Fruit fly (Drosophila melanogaster) whole organism, prepupa: ENCODE measurements around the gene osp.
"Not testable (repeated sequence)": the region's sequence is repeated elsewhere in the genome, so short reads cannot be mapped to it uniquely, and the experiment has no call there.

Experiments used
- Blimp-1 ChIP-seq: fragments of 200-800 bp; sonication (Bioruptor generic); optimal IDR thresholded peaks from 3 replicates; lab custom pipeline; 2017; ENCODE audit warnings: missing biosample characterization, missing genetic modification characterization, mild to moderate bottlenecking, moderate library complexity, missing genetic modification reagents
- CG10669 ChIP-seq: fragments of 200-800 bp; sonication (Bioruptor generic); optimal IDR thresholded peaks from 3 replicates; lab custom pipeline; 2018; ENCODE audit warnings: missing biosample characterization, mild to moderate bottlenecking, missing genetic modification characterization, moderate library complexity
- CG11762 ChIP-seq: fragments of 200-800 bp; sonication (Bioruptor generic); optimal IDR thresholded peaks from 3 replicates; lab custom pipeline; 2016; ENCODE audit warnings: missing biosample characterization, missing genetic modification characterization; ENCODE audit not compliant: insufficient read depth
- CG1621 ChIP-seq: fragments of 200-800 bp; sonication (Bioruptor generic); optimal IDR thresholded peaks from 3 replicates; lab custom pipeline; 2018; ENCODE audit warnings: missing biosample characterization, mild to moderate bottlenecking, missing genetic modification characterization
- CG16779 ChIP-seq: fragments of 200-800 bp; sonication (Bioruptor generic); optimal IDR thresholded peaks from 3 replicates; lab custom pipeline; 2017; ENCODE audit warnings: missing biosample characterization, mild to moderate bottlenecking, missing genetic modification characterization
- CG3032 ChIP-seq: fragments of 200-800 bp; optimal IDR thresholded peaks from 2 replicates; lab custom pipeline; 2019; ENCODE audit warnings: missing biosample characterization, mild to moderate bottlenecking, missing genetic modification characterization, moderate library complexity
- CG31627 ChIP-seq: fragments of 200-800 bp; sonication (Bioruptor generic); optimal IDR thresholded peaks from 3 replicates; lab custom pipeline; 2016; ENCODE audit warnings: missing biosample characterization, missing genetic modification characterization
- CG32006 ChIP-seq: fragments of 200-800 bp; sonication (Bioruptor generic); optimal IDR thresholded peaks from 3 replicates; lab custom pipeline; 2017; ENCODE audit warnings: missing biosample characterization, mild to moderate bottlenecking, missing genetic modification characterization
- CG3919 ChIP-seq: fragments of 200-800 bp; sonication (Bioruptor generic); optimal IDR thresholded peaks from 3 replicates; lab custom pipeline; 2016; ENCODE audit warnings: missing biosample characterization, missing genetic modification characterization
- CG4318 ChIP-seq: fragments of 200-800 bp; sonication (Bioruptor generic); optimal IDR thresholded peaks from 3 replicates; lab custom pipeline; 2017; ENCODE audit warnings: missing biosample characterization, mild to moderate bottlenecking, missing genetic modification characterization
- CG6854 ChIP-seq: fragments of 200-800 bp; sonication (Bioruptor generic); optimal IDR thresholded peaks from 2 replicates; lab custom pipeline; 2017; ENCODE audit warnings: missing biosample characterization, mild to moderate bottlenecking, missing genetic modification characterization
- CG7368 ChIP-seq: fragments of 200-800 bp; sonication (Bioruptor generic); optimal IDR thresholded peaks from 3 replicates; lab custom pipeline; 2016; ENCODE audit warnings: missing biosample characterization, missing genetic modification characterization
- CG8119 ChIP-seq: fragments of 200-800 bp; sonication (Bioruptor generic); IDR thresholded peaks from 3 replicates; pipeline ENCODE4 v1.3.6; 2022; ENCODE audit warnings: missing biosample characterization, missing genetic modification characterization
- CG8319 ChIP-seq: fragments of 200-800 bp; sonication (Bioruptor generic); optimal IDR thresholded peaks from 3 replicates; lab custom pipeline; 2016; ENCODE audit warnings: missing biosample characterization, missing genetic modification characterization
- CG8632 ChIP-seq: fragments of 200-800 bp; sonication (Bioruptor generic); optimal IDR thresholded peaks from 3 replicates; lab custom pipeline; 2016; ENCODE audit warnings: missing biosample characterization, missing genetic modification characterization
- CG9139 ChIP-seq: fragments of 200-800 bp; sonication (Bioruptor generic); optimal IDR thresholded peaks from 3 replicates; lab custom pipeline; 2017; ENCODE audit warnings: missing biosample characterization, mild to moderate bottlenecking, missing genetic modification characterization
- Eip78C ChIP-seq: fragments of 200-800 bp; sonication (Bioruptor generic); peaks from one replicate; lab custom pipeline; 2016; ENCODE audit warnings: missing biosample characterization, missing genetic modification characterization
- Eip93F ChIP-seq: fragments of 200-800 bp; sonication (Bioruptor generic); optimal IDR thresholded peaks from 2 replicates; lab custom pipeline; 2016; ENCODE audit warnings: missing biosample characterization, mild to moderate bottlenecking, missing genetic modification characterization
- Ets21C ChIP-seq: fragments of 200-800 bp; sonication (Bioruptor generic); optimal IDR thresholded peaks from 3 replicates; lab custom pipeline; 2016; ENCODE audit warnings: missing biosample characterization, missing genetic modification characterization
- Hr39 ChIP-seq: fragments of 200-800 bp; sonication (Bioruptor generic); optimal IDR thresholded peaks from 2 replicates; lab custom pipeline; 2016; ENCODE audit warnings: missing biosample characterization, missing genetic modification characterization
- Hr4 ChIP-seq: fragments of 200-800 bp; sonication (Bioruptor generic); optimal IDR thresholded peaks from 3 replicates; lab custom pipeline; 2016; ENCODE audit warnings: missing biosample characterization, missing genetic modification characterization
- Met ChIP-seq: fragments of 200-800 bp; sonication (Bioruptor generic); optimal IDR thresholded peaks from 3 replicates; lab custom pipeline; 2016; ENCODE audit warnings: missing biosample characterization, missing genetic modification characterization
- OdsH ChIP-seq: fragments of 200-800 bp; sonication (Bioruptor generic); optimal IDR thresholded peaks from 3 replicates; lab custom pipeline; 2016; ENCODE audit warnings: missing biosample characterization, missing genetic modification characterization
- acj6 ChIP-seq: fragments of 200-800 bp; sonication (Bioruptor generic); optimal IDR thresholded peaks from 3 replicates; lab custom pipeline; 2016; ENCODE audit warnings: missing biosample characterization, missing genetic modification characterization
- cyc ChIP-seq: fragments of 200-800 bp; sonication (Bioruptor generic); optimal IDR thresholded peaks from 3 replicates; lab custom pipeline; 2016; ENCODE audit warnings: missing biosample characterization, missing genetic modification characterization
- dac ChIP-seq: fragments of 200-800 bp; sonication (Bioruptor generic); optimal IDR thresholded peaks from 2 replicates; lab custom pipeline; 2017; ENCODE audit warnings: missing biosample characterization, mild to moderate bottlenecking, missing genetic modification characterization
- esn ChIP-seq: fragments of 200-800 bp; sonication (Bioruptor generic); optimal IDR thresholded peaks from 2 replicates; lab custom pipeline; 2016; ENCODE audit warnings: missing biosample characterization, mild to moderate bottlenecking, missing genetic modification characterization, moderate library complexity
- fd59A ChIP-seq: fragments of 200-800 bp; sonication (Bioruptor generic); optimal IDR thresholded peaks from 2 replicates; lab custom pipeline; 2017; ENCODE audit warnings: missing biosample characterization, mild to moderate bottlenecking, missing genetic modification characterization, missing genetic modification reagents
- lz ChIP-seq: fragments of 200-800 bp; sonication (Bioruptor generic); optimal IDR thresholded peaks from 3 replicates; lab custom pipeline; 2016; ENCODE audit warnings: missing biosample characterization, missing genetic modification characterization
- net ChIP-seq: fragments of 200-800 bp; sonication (Bioruptor generic); optimal IDR thresholded peaks from 3 replicates; lab custom pipeline; 2016; ENCODE audit warnings: missing biosample characterization, missing genetic modification characterization
- salr ChIP-seq, 2 experiments: fragments of 200-800 bp; sonication (Bioruptor generic); optimal IDR thresholded peaks; 3 replicates each; lab custom pipeline; 2016 to 2018; ENCODE audit warnings: missing biosample characterization in 2 of 2, missing genetic modification characterization in 2 of 2, mild to moderate bottlenecking in 1 of 2
- spab ChIP-seq: fragments of 200-800 bp; sonication (Bioruptor generic); optimal IDR thresholded peaks from 2 replicates; lab custom pipeline; 2017; ENCODE audit warnings: missing biosample characterization, mild to moderate bottlenecking, missing genetic modification characterization, missing genetic modification reagents
- ss ChIP-seq, 2 experiments: fragments of 200-800 bp; sonication (Bioruptor generic); optimal IDR thresholded peaks; 2 replicates in 1 of 2; 3 replicates in 1 of 2; lab custom pipeline; 2017 to 2018; ENCODE audit warnings: mild to moderate bottlenecking in 2 of 2, missing biosample characterization in 2 of 2, missing genetic modification characterization in 2 of 2, moderate library complexity in 1 of 2

The osp gene

DNA sequence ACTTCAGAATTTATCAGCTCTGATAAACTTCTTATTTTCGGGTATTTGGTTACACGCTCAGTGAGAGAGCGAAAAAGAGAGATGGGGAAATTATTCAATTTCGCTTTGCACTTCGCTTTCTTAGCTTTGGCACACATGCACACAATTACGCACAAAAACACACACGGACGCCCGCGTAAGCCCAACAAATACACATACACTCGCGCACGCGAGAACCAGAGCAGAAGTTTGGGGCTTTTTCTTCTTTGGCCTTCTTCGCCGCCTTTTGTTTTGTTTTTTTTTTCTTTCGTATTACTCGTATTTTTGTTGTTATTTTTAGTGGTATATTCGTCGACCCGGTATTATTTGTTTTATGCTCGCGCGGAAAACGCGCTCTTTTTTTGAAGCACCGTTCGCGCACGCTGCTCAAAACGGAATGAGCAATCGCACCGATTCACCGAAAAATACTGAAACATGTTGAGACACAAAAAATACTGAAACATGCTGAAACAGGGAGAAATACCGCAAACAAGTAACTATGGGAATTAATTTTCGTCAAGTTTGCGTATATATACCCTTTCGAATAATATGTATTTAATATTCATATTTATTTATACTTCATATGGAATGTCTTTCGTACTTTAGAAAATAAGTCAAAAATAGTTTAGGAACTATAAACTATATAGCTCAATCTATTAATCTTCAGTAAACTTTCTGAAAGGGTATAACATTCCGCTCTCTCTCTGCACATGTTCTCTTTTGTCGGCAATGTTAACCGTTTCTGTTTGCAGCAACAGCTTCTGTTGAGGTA lies at the start of gene osp (continued):
- TF ChIP-seq CG3032 (tag; lab: Kevin White, UChicago) (peak; percentile 100), CG8119 (GFP tag; lab: Robert Waterston, UW) (peak; percentile 100), Eip93F (GFP tag; lab: Kevin White, UChicago) (peak; percentile 92), CG9139 (peak; percentile 98), CG8632 (peak; percentile 99), net (GFP tag; lab: Kevin White, UChicago) (peak; percentile 98), ss (GFP tag; optimal IDR thresholded peaks at IDR 0.05; lab: Kevin White, UChicago) (peak; percentile 98 to 99), fd59A (GFP tag; lab: Kevin White, UChicago) (peak; percentile 97), acj6 (peak; percentile 98), Eip78C (GFP tag; lab: Kevin White, UChicago) (peak; percentile 100)

- not testable (repeated sequence) for TF ChIP-seq CG16779 (tag; lab: Kevin White, UChicago); OdsH (GFP tag; lab: Kevin White, UChicago); esn (GFP tag; lab: Kevin White, UChicago)
These were observed 48.5 kb upstream of the osp start, which contains the start of gene CG31775 for dm6 chr2L:14737669-14738068. CG31775 (minus strand) TSS chr2L:14737769.

- not testable (repeated sequence) for TF ChIP-seq CG11762, net, lz (GFP tag; lab: Kevin White, UChicago)
These were observed 46.4 kb upstream of the osp start, which contains the start of gene CG31835 for dm6 chr2L:14735543-14735942. CG31835 (plus strand) TSS chr2L:14735843.

DNA sequence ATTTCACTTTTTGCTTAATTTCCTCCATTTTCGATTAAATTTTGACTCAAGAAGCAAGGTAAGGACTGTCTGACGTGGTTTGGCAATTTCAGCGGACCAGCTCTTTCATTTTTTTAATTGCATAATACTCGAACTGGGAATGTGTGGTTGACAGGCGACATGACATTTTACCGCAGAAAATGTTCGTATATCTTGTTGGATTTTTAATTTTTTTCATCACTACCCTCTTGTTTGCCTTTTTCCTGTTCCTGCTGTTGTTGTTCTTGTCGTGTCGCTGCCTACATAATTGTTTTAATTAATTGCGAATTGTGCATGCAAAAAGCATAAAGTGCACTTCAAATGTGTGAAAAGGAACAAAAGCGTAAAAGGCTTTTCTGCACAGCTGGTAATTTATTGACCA lies 40.9 kb upstream of the osp start, which contains the start of gene CG42685:
CG42685 (minus strand) TSS at position 101 of the 400 bp plus-strand sequence.
- no peak for TF ChIP-seq CG3919 (GFP tag; lab: Kevin White, UChicago)
- no peak for TF ChIP-seq CG3032 (tag; lab: Kevin White, UChicago)
- TF ChIP-seq Met (GFP tag; lab: Kevin White, UChicago) = no peak
- TF ChIP-seq CG1621 (tag; lab: Kevin White, UChicago) = no peak
- no peak for TF ChIP-seq CG7368
- TF ChIP-seq dac (GFP tag; lab: Kevin White, UChicago) = no peak
- no peak for TF ChIP-seq CG10669 (GFP tag; lab: Kevin White, UChicago)
- no peak for TF ChIP-seq CG8119 (GFP tag; lab: Robert Waterston, UW)
- no peak for TF ChIP-seq Eip93F (GFP tag; lab: Kevin White, UChicago)
- TF ChIP-seq CG32006 (GFP tag; lab: Kevin White, UChicago) = no peak
- no peak for TF ChIP-seq Hr39 (GFP tag; lab: Kevin White, UChicago)
- TF ChIP-seq cyc (GFP tag; lab: Kevin White, UChicago) = no peak
- TF ChIP-seq acj6 = no peak
- TF ChIP-seq spab (GFP tag; lab: Kevin White, UChicago) = no peak
- TF ChIP-seq CG4318 (GFP tag; lab: Kevin White, UChicago) = no peak
- no peak for TF ChIP-seq salr (GFP tag; optimal IDR thresholded peaks at IDR 0.05; lab: Kevin White, UChicago)

dm6 chr2L:14713467-14713866 lies 24.3 kb upstream of the osp start, which contains the start of gene CG34165:
CG34165 (plus strand) TSS chr2L:14713750.
- TF ChIP-seq salr (GFP tag; optimal IDR thresholded peaks at IDR 0.05; lab: Kevin White, UChicago) (no peak), Blimp-1 (GFP tag; lab: Kevin White, UChicago) (no peak), CG31627 (no peak), CG6854 (GFP tag; lab: Kevin White, UChicago) (no peak), CG8319 (no peak), Hr4 (GFP tag; lab: Kevin White, UChicago) (no peak), Ets21C (GFP tag; lab: Kevin White, UChicago) (no peak)
